ENCODE assay signal across 1 fruit fly cellular context in genomic region chr3L:4375675-4376366, dm6.
TF ChIP-seq lines count a peak whose summit lies in the region.

No protein-coding gene starts in this region.

TF ChIP-seq in whole organism, embryonic, 481 proteins besides CTCF, POLR2A, EP300 and RAD21 (continued from another document):
- TF ChIP-seq CG7963 (GFP tag; IDR thresholded peaks at IDR 0.05; lab: Robert Waterston, UW; ENCODE audit: partially characterized antibody) = no peak
- TF ChIP-seq CG6272 (GFP tag; IDR thresholded peaks at IDR 0.05; lab: Robert Waterston, UW) = no peak
- no peak for TF ChIP-seq CG11456 (GFP tag; IDR thresholded peaks at IDR 0.05; lab: Robert Waterston, UW)
- 0 out of 2 replicates have a peak, but pooled peaks have one; percentile 37 for TF ChIP-seq Oaz (GFP tag; IDR thresholded peaks at IDR 0.05; lab: Robert Waterston, UW)
- TF ChIP-seq CG2120 (GFP tag; optimal IDR thresholded peaks at IDR 0.05; lab: Kevin White, UChicago) = no peak
- TF ChIP-seq CG10209 (GFP tag; optimal IDR thresholded peaks at IDR 0.05; lab: Kevin White, UChicago) = peak; percentile 18
- no peak for TF ChIP-seq lilli (GFP tag; optimal IDR thresholded peaks at IDR 0.05; lab: Kevin White, UChicago)
- TF ChIP-seq ftz-f1 (GFP tag; optimal IDR thresholded peaks at IDR 0.05; lab: Kevin White, UChicago) = no peak
- no peak for TF ChIP-seq Doc2 (GFP tag; IDR thresholded peaks at IDR 0.05; lab: Robert Waterston, UW)
- peak; percentile 0 for TF ChIP-seq CG8388 (GFP tag; optimal IDR thresholded peaks at IDR 0.05; lab: Kevin White, UChicago)
- TF ChIP-seq TFAM (GFP tag; optimal IDR thresholded peaks at IDR 0.05; lab: Kevin White, UChicago) = no peak
- TF ChIP-seq CG17829 (tag; optimal IDR thresholded peaks at IDR 0.05; lab: Kevin White, UChicago) = no peak
- no peak for TF ChIP-seq Lpt (GFP tag; optimal IDR thresholded peaks at IDR 0.05; lab: Kevin White, UChicago)
- no peak for TF ChIP-seq NC2α (GFP tag; optimal IDR thresholded peaks at IDR 0.05; lab: Kevin White, UChicago)
- TF ChIP-seq CG33557 (GFP tag; optimal IDR thresholded peaks at IDR 0.05; lab: Kevin White, UChicago) = no peak
- TF ChIP-seq BtbVII (GFP tag; optimal IDR thresholded peaks at IDR 0.05; lab: Kevin White, UChicago) = no peak
- no peak for TF ChIP-seq CG2116 (GFP tag; optimal IDR thresholded peaks at IDR 0.05; lab: Kevin White, UChicago)
- no peak for TF ChIP-seq yki (optimal IDR thresholded peaks at IDR 0.05; lab: Kevin White, UChicago)
- 0 out of 2 replicates have a peak, but pooled peaks have one; percentile 16 for TF ChIP-seq sisA (GFP tag; IDR thresholded peaks at IDR 0.05; lab: Robert Waterston, UW)
- TF ChIP-seq zen (tag; optimal IDR thresholded peaks at IDR 0.05; lab: Kevin White, UChicago) = no peak
- TF ChIP-seq Opbp (GFP tag; IDR thresholded peaks at IDR 0.05; lab: Robert Waterston, UW; ENCODE audit: partially characterized antibody) = no peak
- no peak for TF ChIP-seq pum (GFP tag; optimal IDR thresholded peaks at IDR 0.05; lab: Kevin White, UChicago)
- TF ChIP-seq Xbp1 (GFP tag; optimal IDR thresholded peaks at IDR 0.05; lab: Kevin White, UChicago) = peak; percentile 31
- TF ChIP-seq slou (GFP tag; optimal IDR thresholded peaks at IDR 0.05; lab: Kevin White, UChicago) = no peak
- no peak for TF ChIP-seq Aef1 (GFP tag; IDR thresholded peaks at IDR 0.05; lab: Robert Waterston, UW)
- peak; percentile 58 for TF ChIP-seq row (GFP tag; IDR thresholded peaks at IDR 0.05; lab: Robert Waterston, UW)
- TF ChIP-seq bab2 (GFP tag; optimal IDR thresholded peaks at IDR 0.05; lab: Kevin White, UChicago) = no peak
- peak; percentile 50; the same call in 1 of the 2 replicates for TF ChIP-seq vvl (GFP tag; IDR thresholded peaks at IDR 0.05; lab: Robert Waterston, UW)
- no peak for TF ChIP-seq emc (GFP tag; optimal IDR thresholded peaks at IDR 0.05; lab: Kevin White, UChicago)
- TF ChIP-seq sim (GFP tag; IDR thresholded peaks at IDR 0.05; lab: Robert Waterston, UW) = no peak
- no peak for TF ChIP-seq Mad (GFP tag; optimal IDR thresholded peaks at IDR 0.05; lab: Kevin White, UChicago)
- no peak for TF ChIP-seq CG8944 (GFP tag; optimal IDR thresholded peaks at IDR 0.05; lab: Kevin White, UChicago)
- TF ChIP-seq jigr1 (GFP tag; IDR thresholded peaks at IDR 0.05; lab: Robert Waterston, UW) = no peak
- no peak for TF ChIP-seq CG2678 (tag; optimal IDR thresholded peaks at IDR 0.05; lab: Kevin White, UChicago)
- no peak for TF ChIP-seq CG3995 (GFP tag; optimal IDR thresholded peaks at IDR 0.05; lab: Kevin White, UChicago)
- TF ChIP-seq Meics (GFP tag; optimal IDR thresholded peaks at IDR 0.05; lab: Kevin White, UChicago) = peak; percentile 20
- TF ChIP-seq MTF-1 (GFP tag; optimal IDR thresholded peaks at IDR 0.05; lab: Kevin White, UChicago; ENCODE audit: borderline replicate concordance) = no peak
- no peak for TF ChIP-seq Dek (tag; optimal IDR thresholded peaks at IDR 0.05; lab: Kevin White, UChicago)
- no peak for TF ChIP-seq CG11093 (GFP tag; IDR thresholded peaks at IDR 0.05; lab: Robert Waterston, UW)
- no peak for TF ChIP-seq CG10147 (GFP tag; optimal IDR thresholded peaks at IDR 0.05; lab: Kevin White, UChicago)
- TF ChIP-seq dmrt99B (tag; optimal IDR thresholded peaks at IDR 0.05; lab: Kevin White, UChicago) = peak; percentile 53
- no peak for TF ChIP-seq Vsx1 (GFP tag; optimal IDR thresholded peaks at IDR 0.05; lab: Kevin White, UChicago)
- TF ChIP-seq CG17361 (GFP tag; IDR thresholded peaks at IDR 0.05; lab: Robert Waterston, UW) = 0 out of 3 replicates have a peak, but pooled peaks have one; percentile 13
- no peak for TF ChIP-seq al (GFP tag; IDR thresholded peaks at IDR 0.05; lab: Robert Waterston, UW)
- TF ChIP-seq Atf6 (GFP tag; IDR thresholded peaks at IDR 0.05; lab: Robert Waterston, UW) = peak; percentile 23; the same call in 1 of the 2 replicates
- TF ChIP-seq z (GFP tag; IDR thresholded peaks at IDR 0.05; lab: Robert Waterston, UW) = no peak
- 0 out of 2 replicates have a peak, but pooled peaks have one; percentile 15 for TF ChIP-seq CG6689 (GFP tag; IDR thresholded peaks at IDR 0.05; lab: Robert Waterston, UW)
- no peak for TF ChIP-seq E2f1 (GFP tag; IDR thresholded peaks at IDR 0.05; lab: Robert Waterston, UW)
- no peak for TF ChIP-seq cas (GFP tag; IDR thresholded peaks at IDR 0.05; lab: Robert Waterston, UW)
- no peak for TF ChIP-seq Bgb (GFP tag; IDR thresholded peaks at IDR 0.05; lab: Robert Waterston, UW; ENCODE audit: partially characterized antibody)
- TF ChIP-seq caup (GFP tag; optimal IDR thresholded peaks at IDR 0.05; lab: Kevin White, UChicago; ENCODE audit: severe bottlenecking) = no peak
- TF ChIP-seq Blimp-1 (GFP tag; optimal IDR thresholded peaks at IDR 0.05; lab: Kevin White, UChicago) = peak; percentile 21
- no peak for TF ChIP-seq CG4282 (GFP tag; optimal IDR thresholded peaks at IDR 0.05; lab: Kevin White, UChicago)
- TF ChIP-seq klu (GFP tag; IDR thresholded peaks at IDR 0.05; lab: Robert Waterston, UW) = no peak
- TF ChIP-seq Atf-2 (GFP tag; optimal IDR thresholded peaks at IDR 0.05; lab: Kevin White, UChicago) = no peak
- TF ChIP-seq lmd (GFP tag; IDR thresholded peaks at IDR 0.05; lab: Robert Waterston, UW) = peak; percentile 34; the same call in 1 of the 2 replicates
- no peak for TF ChIP-seq D19B (GFP tag; optimal IDR thresholded peaks at IDR 0.05; lab: Kevin White, UChicago)
- peak; percentile 20 for TF ChIP-seq CoRest (tag; optimal IDR thresholded peaks at IDR 0.05; lab: Kevin White, UChicago)
- TF ChIP-seq pnt (GFP tag; optimal IDR thresholded peaks at IDR 0.05; lab: Kevin White, UChicago) = no peak
- TF ChIP-seq NK7.1 (GFP tag; optimal IDR thresholded peaks at IDR 0.05; lab: Kevin White, UChicago) = no peak
- TF ChIP-seq BEAF-32 (GFP tag; optimal IDR thresholded peaks at IDR 0.05; lab: Kevin White, UChicago) = no peak
- no peak for TF ChIP-seq Spps (tag; optimal IDR thresholded peaks at IDR 0.05; lab: Kevin White, UChicago)
- no peak for TF ChIP-seq schlank (tag; optimal IDR thresholded peaks at IDR 0.05; lab: Kevin White, UChicago)
- TF ChIP-seq CG10267 (tag; optimal IDR thresholded peaks at IDR 0.05; lab: Kevin White, UChicago) = no peak
- TF ChIP-seq Sry-β (GFP tag; optimal IDR thresholded peaks at IDR 0.05; lab: Kevin White, UChicago) = no peak
- 0 out of 2 replicates have a peak, but pooled peaks have one; percentile 5 for TF ChIP-seq dimm (GFP tag; IDR thresholded peaks at IDR 0.05; lab: Robert Waterston, UW)
- TF ChIP-seq CG12155 (GFP tag; optimal IDR thresholded peaks at IDR 0.05; lab: Kevin White, UChicago) = no peak
- TF ChIP-seq CG18476 (GFP tag; optimal IDR thresholded peaks at IDR 0.05; lab: Kevin White, UChicago) = no peak
- TF ChIP-seq fu2 (GFP tag; optimal IDR thresholded peaks at IDR 0.05; lab: Kevin White, UChicago) = no peak
- no peak for TF ChIP-seq gfzf (GFP tag; optimal IDR thresholded peaks at IDR 0.05; lab: Kevin White, UChicago)
- peak; percentile 6 for TF ChIP-seq lab (GFP tag; optimal IDR thresholded peaks at IDR 0.05; lab: Kevin White, UChicago)
- TF ChIP-seq ab (GFP tag; optimal IDR thresholded peaks at IDR 0.05; lab: Kevin White, UChicago) = no peak
- TF ChIP-seq CG3726 (GFP tag; IDR thresholded peaks at IDR 0.05; lab: Robert Waterston, UW) = no peak
- no peak for TF ChIP-seq lbe (GFP tag; optimal IDR thresholded peaks at IDR 0.05; lab: Kevin White, UChicago)
- 0 out of 2 replicates have a peak, but pooled peaks have one; percentile 21 for TF ChIP-seq CG31441 (GFP tag; IDR thresholded peaks at IDR 0.05; lab: Robert Waterston, UW)
- TF ChIP-seq bsh (GFP tag; optimal IDR thresholded peaks at IDR 0.05; lab: Kevin White, UChicago) = peak in 1 of 2 experiments; percentile 21
- peak; percentile 40 for TF ChIP-seq Sox102F (GFP tag; optimal IDR thresholded peaks at IDR 0.05; lab: Kevin White, UChicago)
